Worm (Caenorhabditis elegans) whole organism, late embryonic: Measurements from ENCODE around the gene F54D8.6.

Experiments used
- F13H6.1 ChIP-seq: sonication (generic microtip); optimal IDR thresholded peaks from 2 replicates; lab custom pipeline; 2016; ENCODE audit warnings: missing genetic modification characterization, missing compliant biosample characterization
- ahr-1 ChIP-seq: sonication (generic microtip); optimal IDR thresholded peaks from 2 replicates; lab custom pipeline; 2016; ENCODE audit warnings: missing genetic modification characterization, missing compliant biosample characterization
- ceh-14 ChIP-seq: sonication (generic microtip); optimal IDR thresholded peaks from 2 replicates; lab custom pipeline; 2016; ENCODE audit warnings: missing genotype, missing genetic modification characterization, missing compliant biosample characterization
- ceh-18 ChIP-seq: sonication (generic microtip); optimal IDR thresholded peaks from 2 replicates; lab custom pipeline; 2016; ENCODE audit warnings: missing genetic modification characterization, missing compliant biosample characterization
- ceh-2 ChIP-seq: sonication (generic microtip); optimal IDR thresholded peaks from 2 replicates; lab custom pipeline; 2016; ENCODE audit warnings: missing genotype, missing genetic modification characterization, missing compliant biosample characterization
- ceh-31 ChIP-seq: sonication (generic microtip); optimal IDR thresholded peaks from 2 replicates; lab custom pipeline; 2016; ENCODE audit warnings: missing genetic modification characterization, missing compliant biosample characterization
- ceh-34 ChIP-seq: sonication (generic microtip); optimal IDR thresholded peaks from 2 replicates; lab custom pipeline; 2016; ENCODE audit warnings: mild to moderate bottlenecking, missing genetic modification characterization, missing compliant biosample characterization
- ceh-45 ChIP-seq: fragments of 200-800 bp; sonication (Bioruptor generic); IDR thresholded peaks from 2 replicates; pipeline ENCODE4 v1.3.6; 2022; ENCODE audit warnings: missing genetic modification reagents, missing genetic modification characterization, missing compliant biosample characterization
- che-1 ChIP-seq: sonication (generic microtip); optimal IDR thresholded peaks from 2 replicates; lab custom pipeline; 2016; ENCODE audit warnings: mild to moderate bottlenecking, missing genetic modification characterization, missing compliant biosample characterization
- dmd-4 ChIP-seq: sonication (generic microtip); optimal IDR thresholded peaks from 2 replicates; lab custom pipeline; 2016; ENCODE audit warnings: borderline replicate concordance, missing genetic modification characterization, missing compliant biosample characterization
- dve-1 ChIP-seq: sonication (generic microtip); optimal IDR thresholded peaks from 2 replicates; lab custom pipeline; 2017; ENCODE audit warnings: antibody characterized with exemption, mild to moderate bottlenecking, missing genetic modification characterization, missing compliant biosample characterization
- elt-2 ChIP-seq: sonication (generic microtip); optimal IDR thresholded peaks from 2 replicates; lab custom pipeline; 2016; ENCODE audit warnings: missing genetic modification reagents, missing genetic modification characterization, missing compliant biosample characterization
- elt-4 ChIP-seq: sonication (generic microtip); optimal IDR thresholded peaks from 2 replicates; lab custom pipeline; 2016; ENCODE audit warnings: missing genetic modification characterization, missing compliant biosample characterization
- ets-4 ChIP-seq: sonication (generic microtip); optimal IDR thresholded peaks from 2 replicates; lab custom pipeline; 2016; ENCODE audit warnings: missing genetic modification characterization, missing compliant biosample characterization
- eyg-1 ChIP-seq: sonication (generic microtip); optimal IDR thresholded peaks from 2 replicates; lab custom pipeline; 2016; ENCODE audit warnings: missing genotype, missing genetic modification characterization, missing compliant biosample characterization
- fkh-10 ChIP-seq: fragments of 150-350 bp; optimal IDR thresholded peaks from 2 replicates; lab custom pipeline; 2014; ENCODE audit warnings: missing biosample characterization, missing genetic modification reagents, missing genetic modification characterization
- fkh-6 ChIP-seq: sonication (generic microtip); optimal IDR thresholded peaks from 2 replicates; lab custom pipeline; 2016; ENCODE audit warnings: missing genetic modification characterization, missing compliant biosample characterization
- hlh-15 ChIP-seq: sonication (generic microtip); optimal IDR thresholded peaks from 2 replicates; lab custom pipeline; 2016; ENCODE audit warnings: missing genetic modification characterization, missing compliant biosample characterization
- hlh-30 ChIP-seq: sonication (generic microtip); optimal IDR thresholded peaks from 2 replicates; lab custom pipeline; 2017; ENCODE audit warnings: antibody characterized with exemption, missing genetic modification characterization, missing compliant biosample characterization; ENCODE audit not compliant: insufficient read depth
- hlh-6 ChIP-seq: sonication (generic microtip); optimal IDR thresholded peaks from 2 replicates; lab custom pipeline; 2016; ENCODE audit warnings: missing genotype, missing genetic modification characterization, missing compliant biosample characterization
- nfya-1 ChIP-seq: sonication (generic microtip); optimal IDR thresholded peaks from 2 replicates; lab custom pipeline; 2017; ENCODE audit warnings: missing genetic modification characterization, mild to moderate bottlenecking, missing compliant biosample characterization, antibody characterized with exemption, moderate library complexity
- nhr-11 ChIP-seq: fragments of 150-350 bp; optimal IDR thresholded peaks from 2 replicates; lab custom pipeline; 2014; ENCODE audit warnings: missing biosample characterization, missing genetic modification characterization
- nhr-232 ChIP-seq: sonication (generic microtip); optimal IDR thresholded peaks from 2 replicates; lab custom pipeline; 2016; ENCODE audit warnings: missing genetic modification characterization, missing compliant biosample characterization
- pat-9 ChIP-seq: fragments of 200-800 bp; sonication (Bioruptor generic); optimal IDR thresholded peaks from 2 replicates; lab custom pipeline; 2018; ENCODE audit warnings: mild to moderate bottlenecking, missing genetic modification characterization, moderate library complexity, missing compliant biosample characterization
- pax-1 ChIP-seq: fragments of 150-350 bp; optimal IDR thresholded peaks from 2 replicates; lab custom pipeline; 2014; ENCODE audit warnings: missing biosample characterization, missing genetic modification characterization
- pros-1 ChIP-seq: fragments of 150-350 bp; optimal IDR thresholded peaks from 2 replicates; lab custom pipeline; 2014; ENCODE audit warnings: missing biosample characterization, missing genetic modification reagents, missing genetic modification characterization
- rnt-1 ChIP-seq: sonication (generic microtip); optimal IDR thresholded peaks from 2 replicates; lab custom pipeline; 2016; ENCODE audit warnings: missing genetic modification characterization, missing compliant biosample characterization
- sox-2 ChIP-seq: fragments of 200-800 bp; sonication (Bioruptor generic); IDR thresholded peaks from 2 replicates; pipeline ENCODE4 v1.3.6; 2022; ENCODE audit warnings: missing genetic modification reagents, missing genetic modification characterization, missing compliant biosample characterization
- sox-4 ChIP-seq: sonication (generic microtip); optimal IDR thresholded peaks from 2 replicates; lab custom pipeline; 2017; ENCODE audit warnings: mild to moderate bottlenecking, missing genetic modification characterization, inconsistent platforms, missing compliant biosample characterization
- syd-9 ChIP-seq: sonication (generic microtip); optimal IDR thresholded peaks from 2 replicates; lab custom pipeline; 2016; ENCODE audit warnings: mild to moderate bottlenecking, missing genetic modification characterization, moderate library complexity, missing compliant biosample characterization
- tbx-2 ChIP-seq: sonication (generic microtip); optimal IDR thresholded peaks from 2 replicates; lab custom pipeline; 2016; ENCODE audit warnings: missing genetic modification characterization, missing compliant biosample characterization
- tbx-7 ChIP-seq: sonication (generic microtip); optimal IDR thresholded peaks from 2 replicates; lab custom pipeline; 2016; ENCODE audit warnings: missing genotype, missing genetic modification characterization, missing compliant biosample characterization
- unc-42 ChIP-seq: sonication (generic microtip); optimal IDR thresholded peaks from 2 replicates; lab custom pipeline; 2016; ENCODE audit warnings: missing genotype, missing genetic modification characterization, missing compliant biosample characterization
- unc-55 ChIP-seq: sonication (generic microtip); optimal IDR thresholded peaks from 2 replicates; lab custom pipeline; 2017; ENCODE audit warnings: missing biosample characterization, missing genetic modification reagents, missing genetic modification characterization
- unc-86 ChIP-seq: sonication (generic microtip); optimal IDR thresholded peaks from 2 replicates; lab custom pipeline; 2016; ENCODE audit warnings: missing genetic modification characterization, missing compliant biosample characterization
- zip-5 ChIP-seq: sonication (generic microtip); optimal IDR thresholded peaks from 2 replicates; lab custom pipeline; 2016; ENCODE audit warnings: missing genetic modification characterization, missing compliant biosample characterization
- ztf-16 ChIP-seq: sonication (generic microtip); optimal IDR thresholded peaks from 2 replicates; lab custom pipeline; 2017; ENCODE audit warnings: missing genetic modification characterization, missing compliant biosample characterization

F54D8.6 gene

DNA sequence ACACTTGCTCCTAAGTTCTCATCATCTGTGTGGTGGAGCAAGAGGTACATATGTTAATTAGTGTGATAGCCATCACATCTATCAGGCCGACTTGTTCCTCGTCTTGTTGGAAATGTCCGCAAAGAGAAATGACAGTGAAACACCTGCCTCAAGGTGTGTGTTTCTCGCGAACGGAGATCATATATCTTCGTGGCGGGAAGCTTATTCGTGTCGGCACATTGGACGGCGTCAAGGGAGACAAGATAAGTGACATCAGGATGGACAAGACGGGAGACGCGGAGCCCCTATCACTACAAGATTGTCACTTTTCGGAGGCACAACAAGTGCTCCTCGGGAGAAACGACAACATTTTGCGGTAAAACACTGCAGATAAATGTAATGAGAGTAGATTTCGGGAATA lies 37.0 kb downstream of the F54D8.6 start:
- TF ChIP-seq ztf-16 (no peak), unc-55 (GFP tag; lab: Kevin White, UChicago) (peak; percentile 84), tbx-2 (tag; lab: Kevin White, UChicago) (peak; percentile 78), pat-9 (tag; lab: Kevin White, UChicago) (no peak), unc-86 (tag; lab: Kevin White, UChicago) (no peak)

- peak; percentile 53 for TF ChIP-seq ceh-18
- no peak for TF ChIP-seq dmd-4 (tag; lab: Kevin White, UChicago)
- no peak for TF ChIP-seq rnt-1 (tag; lab: Kevin White, UChicago)
- no peak for TF ChIP-seq ceh-31 (tag; lab: Kevin White, UChicago)
- TF ChIP-seq ets-4 (tag; lab: Kevin White, UChicago) = peak; percentile 3
- no peak for TF ChIP-seq nfya-1 (tag; lab: Kevin White, UChicago)
- no peak for TF ChIP-seq unc-86 (tag; lab: Kevin White, UChicago)
- no peak for TF ChIP-seq pax-1 (tag; lab: Kevin White, UChicago)
- no peak for TF ChIP-seq ceh-2 (tag; lab: Kevin White, UChicago)
- no peak for TF ChIP-seq pros-1 (tag; lab: Kevin White, UChicago)
- TF ChIP-seq hlh-15 (tag; lab: Kevin White, UChicago) = no peak
- no peak for TF ChIP-seq syd-9 (tag; lab: Kevin White, UChicago)
- no peak for TF ChIP-seq ahr-1
- no peak for TF ChIP-seq fkh-10 (GFP tag; lab: Kevin White, UChicago)
- no peak for TF ChIP-seq zip-5 (tag; lab: Kevin White, UChicago)
- TF ChIP-seq dve-1 (tag; lab: Kevin White, UChicago) = no peak
- TF ChIP-seq ceh-45 (GFP tag; lab: Robert Waterston, UW) = no peak
- TF ChIP-seq eyg-1 = no peak
- TF ChIP-seq fkh-6 = no peak
- no peak for TF ChIP-seq elt-4
- no peak for TF ChIP-seq hlh-6
- TF ChIP-seq tbx-2 (tag; lab: Kevin White, UChicago) = peak; percentile 90
- TF ChIP-seq unc-55 (GFP tag; lab: Kevin White, UChicago) = peak; percentile 71
- TF ChIP-seq che-1 = no peak
- no peak for TF ChIP-seq F13H6.1 (tag; lab: Kevin White, UChicago)
- no peak for TF ChIP-seq sox-4 (tag; lab: Kevin White, UChicago)
- TF ChIP-seq nhr-232 (tag; lab: Kevin White, UChicago) = no peak
These were observed 37.8 kb downstream of the F54D8.6 start for ce11 chrIII:5140559-5140958.

ce11 chrIII:5141935-5142334 lies 39.1 kb downstream of the F54D8.6 start:
- TF ChIP-seq hlh-30 (tag; lab: Kevin White, UChicago) (peak; percentile 28), unc-55 (GFP tag; lab: Kevin White, UChicago) (peak; percentile 4), che-1 (no peak)

DNA sequence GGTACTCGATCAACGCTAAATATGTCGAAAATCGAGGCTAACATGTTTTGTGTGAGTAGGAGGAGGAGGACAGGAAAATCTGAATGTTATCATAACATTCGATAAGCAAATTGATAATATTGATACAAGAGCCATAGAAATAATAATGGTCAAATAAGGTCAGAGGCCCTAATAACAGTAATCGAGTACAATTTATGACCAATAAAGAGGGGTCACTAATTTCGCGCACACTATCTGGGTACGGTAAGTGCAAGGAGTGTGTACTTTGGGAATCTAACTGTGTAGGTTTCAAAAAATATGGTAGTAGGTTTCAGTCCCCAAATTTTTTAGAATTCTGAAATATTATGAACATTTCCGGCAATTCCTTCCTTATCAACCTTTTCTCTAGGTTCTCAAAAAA lies 40.7 kb downstream of the F54D8.6 start:
- TF ChIP-seq nhr-232 (tag; lab: Kevin White, UChicago) (no peak), elt-2 (tag; lab: Kevin White, UChicago) (peak; percentile 18)

ce11 chrIII:5144169-5144568 lies 41.4 kb downstream of the F54D8.6 start:
- peak; percentile 23 for TF ChIP-seq hlh-30 (tag; lab: Kevin White, UChicago)
- TF ChIP-seq nhr-11 (tag; lab: Kevin White, UChicago) = no peak

DNA sequence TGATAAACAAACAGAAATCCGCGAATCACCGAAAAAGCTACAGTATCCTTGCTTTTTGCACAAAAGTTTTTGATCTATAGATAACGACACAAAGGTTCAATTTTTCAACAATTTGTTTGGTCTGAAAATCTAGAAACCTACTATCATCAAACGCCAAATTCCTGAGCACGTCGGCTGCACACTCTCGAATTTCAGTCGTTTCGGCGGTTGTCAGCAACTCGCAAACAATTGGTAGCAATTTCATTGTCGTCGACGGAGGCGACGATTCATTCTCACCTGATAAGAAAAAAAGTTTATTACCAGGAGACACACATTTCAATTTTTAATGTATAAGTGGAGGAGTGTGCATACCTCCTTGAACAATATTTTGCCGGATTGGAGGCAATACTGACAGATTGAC lies 43.1 kb downstream of the F54D8.6 start:
- TF ChIP-seq tbx-2 (tag; lab: Kevin White, UChicago) (no peak), ceh-34 (tag; lab: Kevin White, UChicago) (no peak), unc-42 (no peak), tbx-7 (tag; lab: Kevin White, UChicago) (no peak), ceh-31 (tag; lab: Kevin White, UChicago) (no peak), ets-4 (tag; lab: Kevin White, UChicago) (no peak), ceh-14 (tag; lab: Kevin White, UChicago) (no peak), F13H6.1 (tag; lab: Kevin White, UChicago) (no peak), nfya-1 (tag; lab: Kevin White, UChicago) (no peak), sox-2 (GFP tag; lab: Robert Waterston, UW) (no peak)
